Worm (Caenorhabditis elegans) whole organism, L4 larva: ENCODE data around the gene srg-62.

ENCODE experiments used
- duxl-1 ChIP-seq: sonication (generic microtip); optimal IDR thresholded peaks from 2 replicates; lab custom pipeline; 2016; ENCODE audit warnings: mild to moderate bottlenecking, missing genetic modification characterization, moderate library complexity, missing compliant biosample characterization; ENCODE audit not compliant: poor library complexity
- lin-13 ChIP-seq: fragments of 150-350 bp; optimal IDR thresholded peaks from 2 replicates; lab custom pipeline; 2014; ENCODE audit warnings: missing biosample characterization, missing genetic modification reagents, missing genetic modification characterization
- lin-15B ChIP-seq: fragments of 150-350 bp; sonication (generic microtip); optimal IDR thresholded peaks from 3 replicates; lab custom pipeline; 2014; ENCODE audit warnings: missing biosample characterization, missing genetic modification characterization
- lsy-2 ChIP-seq, 2 experiments: fragments of 150-350 bp in 1 of 2; sonication (generic microtip) in 1 of 2; optimal IDR thresholded peaks; 2 replicates each; lab custom pipeline; 2014 to 2017; ENCODE audit warnings: missing biosample characterization in 2 of 2, missing genetic modification characterization in 2 of 2
- mep-1 ChIP-seq: fragments of 150-350 bp; sonication (generic microtip); optimal IDR thresholded peaks from 3 replicates; lab custom pipeline; 2014; ENCODE audit warnings: missing biosample characterization, missing genetic modification characterization
- pha-4 ChIP-seq, 2 experiments: fragments of 150-350 bp in 1 of 2; fragments of 200-800 bp in 1 of 2; sonication (Bioruptor generic) in 1 of 2; IDR thresholded peaks in 1 of 2; optimal IDR thresholded peaks in 1 of 2; 2 replicates each; pipeline versions ENCODE4 v1.3.6 to Lab custom; 2014 to 2022; ENCODE audit warnings: missing genetic modification characterization in 2 of 2, missing genetic modification reagents in 2 of 2, missing biosample characterization in 1 of 2, missing compliant biosample characterization in 1 of 2
- snpc-1.2 ChIP-seq: fragments of 200-800 bp; sonication (Bioruptor generic); IDR thresholded peaks from 2 replicates; pipeline ENCODE4 v1.3.6; 2022; ENCODE audit warnings: missing genetic modification reagents, missing genetic modification characterization, missing compliant biosample characterization
- ztf-11 ChIP-seq: fragments of 150-350 bp; optimal IDR thresholded peaks from 2 replicates; lab custom pipeline; 2014; ENCODE audit warnings: missing biosample characterization, missing genetic modification characterization

- TF ChIP-seq duxl-1: no peak
- TF ChIP-seq mep-1 (tag; lab: Kevin White, UChicago): no peak
- no peak for TF ChIP-seq ztf-11 (tag; lab: Kevin White, UChicago)
- no peak for TF ChIP-seq lsy-2 (tag; optimal IDR thresholded peaks at IDR 0.05; lab: Kevin White, UChicago)
- TF ChIP-seq lin-15B: no peak
- no peak for TF ChIP-seq pha-4 (GFP tag; IDR thresholded peaks at IDR 0.05; lab: Robert Waterston, UW)
- no peak for TF ChIP-seq pha-4 (tag; optimal IDR thresholded peaks at IDR 0.05; lab: Kevin White, UChicago)
- no peak for TF ChIP-seq lin-13 (GFP tag; lab: Kevin White, UChicago)
- TF ChIP-seq snpc-1.2 (GFP tag; lab: Robert Waterston, UW): no peak
Measured at ce11 chrV:2718688-2719185, 23.5 kb downstream of the srg-62 start, which contains the start of gene srt-29.
